Worm (Caenorhabditis elegans) whole organism, young adult: Measurements from ENCODE around the gene stip-1.

ENCODE experiments used
- B0019.2 ChIP-seq: fragments of 200-800 bp; sonication (Bioruptor generic); conservative IDR thresholded peaks from 2 replicates; pipeline ENCODE4 v1.3.6; 2022; ENCODE audit warnings: missing genetic modification reagents, missing genetic modification characterization, missing compliant biosample characterization
- B0261.1 ChIP-seq: sonication (generic microtip); optimal IDR thresholded peaks from 2 replicates; lab custom pipeline; 2016; ENCODE audit warnings: mild to moderate bottlenecking, missing genetic modification characterization, moderate library complexity, missing compliant biosample characterization
- B0336.3 ChIP-seq: fragments of 200-800 bp; sonication (Bioruptor generic); IDR thresholded peaks from 2 replicates; pipeline ENCODE4 v1.3.6; 2022; ENCODE audit warnings: missing genetic modification characterization, missing compliant biosample characterization
- C06A6.2 ChIP-seq: fragments of 200-800 bp; sonication (Bioruptor generic); conservative IDR thresholded peaks from 2 replicates; pipeline ENCODE4 v1.3.6; 2022; ENCODE audit warnings: missing genetic modification characterization, missing compliant biosample characterization
- F22D6.2 ChIP-seq: sonication (generic microtip); optimal IDR thresholded peaks from 2 replicates; lab custom pipeline; 2016; ENCODE audit warnings: mild to moderate bottlenecking, missing genetic modification characterization, missing compliant biosample characterization
- F23B12.7 ChIP-seq: sonication (generic microtip); optimal IDR thresholded peaks from 2 replicates; lab custom pipeline; 2017; ENCODE audit warnings: missing genetic modification characterization, mild to moderate bottlenecking, missing compliant biosample characterization, antibody characterized with exemption, moderate library complexity; ENCODE audit not compliant: insufficient read depth
- F37B4.10 ChIP-seq: fragments of 200-800 bp; sonication (Bioruptor generic); IDR thresholded peaks from 2 replicates; pipeline ENCODE4 v1.3.6; 2022; ENCODE audit warnings: missing genetic modification characterization, missing compliant biosample characterization
- F39B2.1 ChIP-seq: fragments of 200-800 bp; sonication (Bioruptor generic); IDR thresholded peaks from 2 replicates; pipeline ENCODE4 v1.3.6; 2022; ENCODE audit warnings: missing genetic modification reagents, missing genetic modification characterization, missing compliant biosample characterization
- F49E8.2 ChIP-seq: sonication (generic microtip); optimal IDR thresholded peaks from 3 replicates; lab custom pipeline; 2017; ENCODE audit warnings: missing genetic modification characterization, mild to moderate bottlenecking, missing compliant biosample characterization, antibody characterized with exemption, moderate library complexity; ENCODE audit not compliant: insufficient read depth
- F57C9.4 ChIP-seq: sonication (generic microtip); optimal IDR thresholded peaks from 2 replicates; lab custom pipeline; 2017; ENCODE audit warnings: mild to moderate bottlenecking, missing genetic modification characterization, missing compliant biosample characterization
- T07F8.4 ChIP-seq: sonication (generic microtip); optimal IDR thresholded peaks from 2 replicates; lab custom pipeline; 2016; ENCODE audit warnings: mild to moderate bottlenecking, missing genetic modification characterization, moderate library complexity, missing compliant biosample characterization
- T26A5.8 ChIP-seq: sonication (generic microtip); optimal IDR thresholded peaks from 2 replicates; lab custom pipeline; 2016; ENCODE audit warnings: missing genetic modification characterization, missing compliant biosample characterization
- Y53G8AR.9 ChIP-seq: fragments of 200-800 bp; sonication (Bioruptor generic); conservative IDR thresholded peaks from 2 replicates; pipeline ENCODE4 v1.3.6; 2022; ENCODE audit warnings: missing genetic modification reagents, missing genetic modification characterization, missing compliant biosample characterization
- Y67H2A.10 ChIP-seq: fragments of 200-800 bp; sonication (Bioruptor generic); conservative IDR thresholded peaks from 2 replicates; pipeline ENCODE4 v1.3.6; 2022; ENCODE audit warnings: missing genetic modification reagents, missing genetic modification characterization, missing compliant biosample characterization
- aptf-3 ChIP-seq: fragments of 200-800 bp; sonication (Bioruptor generic); IDR thresholded peaks from 2 replicates; pipeline ENCODE4 v1.3.6; 2022; ENCODE audit warnings: missing genetic modification characterization, missing compliant biosample characterization
- athp-1 ChIP-seq: sonication (generic microtip); optimal IDR thresholded peaks from 2 replicates; lab custom pipeline; 2017; ENCODE audit warnings: mild to moderate bottlenecking, missing genetic modification characterization, missing compliant biosample characterization
- bed-2 ChIP-seq: fragments of 200-800 bp; sonication (Bioruptor generic); IDR thresholded peaks from 2 replicates; pipeline ENCODE4 v1.3.6; 2022; ENCODE audit warnings: missing genetic modification reagents, missing genetic modification characterization, missing compliant biosample characterization
- cebp-1 ChIP-seq, 2 experiments: fragments of 200-800 bp in 1 of 2; sonication (Bioruptor generic) in 1 of 2; sonication (generic microtip) in 1 of 2; IDR thresholded peaks in 1 of 2; optimal IDR thresholded peaks in 1 of 2; 2 replicates each; pipeline versions ENCODE4 v1.3.6 to Lab custom; 2017 to 2022; ENCODE audit warnings: missing compliant biosample characterization in 2 of 2, missing genetic modification characterization in 2 of 2, mild to moderate bottlenecking in 1 of 2, missing genetic modification reagents in 1 of 2, moderate library complexity in 1 of 2
- cebp-2 ChIP-seq: fragments of 200-800 bp; sonication (Bioruptor generic); IDR thresholded peaks from 2 replicates; pipeline ENCODE4 v1.3.6; 2022; ENCODE audit warnings: missing genetic modification characterization, missing compliant biosample characterization
- ceh-100 ChIP-seq: fragments of 200-800 bp; sonication (Bioruptor generic); IDR thresholded peaks from 2 replicates; pipeline ENCODE4 v1.3.6; 2022; ENCODE audit warnings: missing genetic modification reagents, missing genetic modification characterization, missing compliant biosample characterization
- die-1 ChIP-seq: sonication (generic microtip); optimal IDR thresholded peaks from 2 replicates; lab custom pipeline; 2016; ENCODE audit warnings: missing genotype, mild to moderate bottlenecking, missing genetic modification characterization, missing compliant biosample characterization
- dpl-1 ChIP-seq: fragments of 150-350 bp; optimal IDR thresholded peaks from 2 replicates; lab custom pipeline; 2014; ENCODE audit warnings: missing biosample characterization, missing genetic modification reagents, missing genetic modification characterization
- egl-18 ChIP-seq: fragments of 200-800 bp; sonication (Bioruptor generic); IDR thresholded peaks from 2 replicates; pipeline ENCODE4 v1.3.6; 2022; ENCODE audit warnings: missing genetic modification reagents, missing genetic modification characterization, missing compliant biosample characterization
- egl-44 ChIP-seq: fragments of 200-800 bp; sonication (Bioruptor generic); IDR thresholded peaks from 2 replicates; pipeline ENCODE4 v1.3.6; 2022; ENCODE audit warnings: missing genetic modification reagents, missing genetic modification characterization, missing compliant biosample characterization
- ekl-4 ChIP-seq: fragments of 200-800 bp; sonication (Bioruptor generic); IDR thresholded peaks from 2 replicates; pipeline ENCODE4 v1.3.6; 2022; ENCODE audit warnings: missing genetic modification reagents, missing genetic modification characterization, missing compliant biosample characterization
- him-1 ChIP-seq: sonication (generic microtip); optimal IDR thresholded peaks from 2 replicates; lab custom pipeline; 2016; ENCODE audit warnings: missing genotype, missing genetic modification reagents, missing genetic modification characterization, missing compliant biosample characterization
- let-526 ChIP-seq: fragments of 200-800 bp; sonication (Bioruptor generic); IDR thresholded peaks from 2 replicates; pipeline ENCODE4 v1.3.6; 2022; ENCODE audit warnings: missing genetic modification reagents, missing genetic modification characterization, missing compliant biosample characterization
- lin-35 ChIP-seq, 3 experiments: fragments of 150-350 bp in 2 of 3; sonication (generic microtip) in 1 of 3; optimal IDR thresholded peaks; 2 replicates each; lab custom pipeline; 2014 to 2018; ENCODE audit warnings: missing biosample characterization in 3 of 3, missing genetic modification characterization in 3 of 3, missing genetic modification reagents in 3 of 3
- lin-40 ChIP-seq: sonication (generic microtip); optimal IDR thresholded peaks from 2 replicates; lab custom pipeline; 2016; ENCODE audit warnings: missing genetic modification characterization, mild to moderate bottlenecking, missing compliant biosample characterization, missing genotype, missing genetic modification reagents
- lir-1 ChIP-seq: fragments of 200-800 bp; sonication (Bioruptor generic); conservative IDR thresholded peaks from 2 replicates; pipeline ENCODE4 v1.3.6; 2022; ENCODE audit warnings: missing genetic modification reagents, missing genetic modification characterization, missing compliant biosample characterization
- lsl-1 ChIP-seq: fragments of 200-800 bp; sonication (Bioruptor generic); optimal IDR thresholded peaks from 2 replicates; lab custom pipeline; 2018; ENCODE audit warnings: mild to moderate bottlenecking, missing genetic modification characterization, moderate library complexity, missing compliant biosample characterization
- lsy-27 ChIP-seq: sonication (generic microtip); optimal IDR thresholded peaks from 2 replicates; lab custom pipeline; 2017; ENCODE audit warnings: missing genetic modification characterization, mild to moderate bottlenecking, missing compliant biosample characterization, antibody characterized with exemption, missing genotype, borderline replicate concordance; ENCODE audit not compliant: insufficient read depth
- madf-3 ChIP-seq: fragments of 200-800 bp; sonication (Bioruptor generic); IDR thresholded peaks from 2 replicates; pipeline ENCODE4 v1.3.6; 2022; ENCODE audit warnings: missing genetic modification reagents, missing genetic modification characterization, missing compliant biosample characterization
- nfyb-1 ChIP-seq: fragments of 200-800 bp; sonication (Bioruptor generic); IDR thresholded peaks from 2 replicates; pipeline ENCODE4 v1.3.6; 2022; ENCODE audit warnings: missing genetic modification reagents, missing genetic modification characterization, missing compliant biosample characterization
- nhr-120 ChIP-seq: fragments of 200-800 bp; sonication (Bioruptor generic); IDR thresholded peaks from 2 replicates; pipeline ENCODE4 v1.3.6; 2022; ENCODE audit warnings: missing genetic modification characterization, missing compliant biosample characterization
- nhr-80 ChIP-seq: sonication (generic microtip); optimal IDR thresholded peaks from 2 replicates; lab custom pipeline; 2016; ENCODE audit warnings: missing genetic modification characterization, missing compliant biosample characterization
- nhr-90 ChIP-seq: sonication (generic microtip); optimal IDR thresholded peaks from 2 replicates; lab custom pipeline; 2016; ENCODE audit warnings: missing genotype, mild to moderate bottlenecking, missing genetic modification characterization, missing compliant biosample characterization
- rec-8 ChIP-seq, 2 experiments: sonication (generic microtip); optimal IDR thresholded peaks; 2 replicates each; lab custom pipeline; 2016; ENCODE audit warnings: mild to moderate bottlenecking in 2 of 2, missing genetic modification characterization in 2 of 2, missing genetic modification reagents in 2 of 2, missing genotype in 2 of 2, missing biosample characterization in 1 of 2, missing compliant biosample characterization in 1 of 2, moderate library complexity in 1 of 2
- rpc-1 ChIP-seq, 2 experiments: fragments of 150-350 bp in 1 of 2; sonication (generic microtip) in 1 of 2; optimal IDR thresholded peaks; 2 replicates each; lab custom pipeline; 2014 to 2018; ENCODE audit warnings: missing biosample characterization in 1 of 2, missing genetic modification characterization in 1 of 2, missing genetic modification reagents in 1 of 2, missing genotype in 1 of 2
- sdz-38 ChIP-seq: sonication (generic microtip); optimal IDR thresholded peaks from 2 replicates; lab custom pipeline; 2016; ENCODE audit warnings: missing genotype, missing genetic modification characterization, missing compliant biosample characterization
- somi-1 ChIP-seq: fragments of 200-800 bp; sonication (Bioruptor generic); optimal IDR thresholded peaks from 2 replicates; lab custom pipeline; 2018; ENCODE audit warnings: mild to moderate bottlenecking, missing genetic modification characterization, missing compliant biosample characterization
- sptf-2 ChIP-seq: fragments of 200-800 bp; sonication (Bioruptor generic); optimal IDR thresholded peaks from 2 replicates; lab custom pipeline; 2018; ENCODE audit warnings: mild to moderate bottlenecking, missing genetic modification characterization, missing compliant biosample characterization
- tbp1 ChIP-seq: fragments of 200-800 bp; sonication (Bioruptor generic); optimal IDR thresholded peaks from 2 replicates; lab custom pipeline; 2018; ENCODE audit warnings: mild to moderate bottlenecking, missing genetic modification characterization, missing compliant biosample characterization
- tbx-9 ChIP-seq: sonication (generic microtip); optimal IDR thresholded peaks from 2 replicates; lab custom pipeline; 2016; ENCODE audit warnings: borderline replicate concordance, missing genetic modification characterization, inconsistent platforms, missing compliant biosample characterization
- zfh-2 ChIP-seq: fragments of 200-800 bp; sonication (Bioruptor generic); conservative IDR thresholded peaks from 2 replicates; pipeline ENCODE4 v1.3.6; 2022; ENCODE audit warnings: missing genetic modification reagents, missing genetic modification characterization, missing compliant biosample characterization
- zim-3 ChIP-seq: sonication (generic microtip); optimal IDR thresholded peaks from 2 replicates; lab custom pipeline; 2017; ENCODE audit warnings: mild to moderate bottlenecking, missing genetic modification characterization, moderate library complexity, missing compliant biosample characterization
- ztf-18 ChIP-seq: sonication (generic microtip); optimal IDR thresholded peaks from 2 replicates; lab custom pipeline; 2016; ENCODE audit warnings: missing genotype, mild to moderate bottlenecking, missing genetic modification characterization, missing compliant biosample characterization
- ztf-28 ChIP-seq: fragments of 200-800 bp; sonication (Bioruptor generic); IDR thresholded peaks from 2 replicates; pipeline ENCODE4 v1.3.6; 2022; ENCODE audit warnings: missing genetic modification reagents, missing genetic modification characterization, missing compliant biosample characterization

stip-1 gene

ce11 chrII:10389776-10390175, 40.0 kb upstream of the stip-1 start (continued):
- TF ChIP-seq let-526 (GFP tag; lab: Robert Waterston, UW) (peak; percentile 56; the same call in 1 of the 2 replicates), C06A6.2 (GFP tag; lab: Robert Waterston, UW) (no peak), lin-35 (GFP tag; optimal IDR thresholded peaks at IDR 0.05; lab: Kevin White, UChicago) (peak in 1 of 3 experiments; percentile 22), ztf-28 (GFP tag; lab: Robert Waterston, UW) (no peak), lsy-27 (tag; lab: Kevin White, UChicago) (no peak), F39B2.1 (GFP tag; lab: Robert Waterston, UW) (no peak), cebp-1 (GFP tag; IDR thresholded peaks at IDR 0.05; lab: Robert Waterston, UW) (no peak), cebp-1 (tag; optimal IDR thresholded peaks at IDR 0.05; lab: Kevin White, UChicago) (peak; percentile 52), dpl-1 (no peak), tbp1 (peak; percentile 35), egl-18 (GFP tag; lab: Robert Waterston, UW) (no peak), lin-40 (tag; lab: Kevin White, UChicago) (no peak), T26A5.8 (tag; lab: Kevin White, UChicago) (no peak), B0261.1 (tag; lab: Kevin White, UChicago) (no peak), F49E8.2 (tag; lab: Kevin White, UChicago) (no peak), lsl-1 (GFP tag; lab: Kevin White, UChicago) (no peak), him-1 (tag; lab: Kevin White, UChicago) (no peak), nfyb-1 (GFP tag; lab: Robert Waterston, UW) (peak; percentile 83; the same call in 1 of the 2 replicates), Y67H2A.10 (no peak), ceh-100 (GFP tag; lab: Robert Waterston, UW) (no peak), nhr-80 (tag; lab: Kevin White, UChicago) (peak; percentile 86), aptf-3 (no peak), nhr-90 (tag; lab: Kevin White, UChicago) (no peak), sdz-38 (tag; lab: Kevin White, UChicago) (no peak), egl-44 (GFP tag; lab: Robert Waterston, UW) (0 out of 2 replicates have a peak, but pooled peaks have one; percentile 24), somi-1 (peak; percentile 47), die-1 (no peak), madf-3 (no peak), lir-1 (GFP tag; lab: Robert Waterston, UW) (no peak), cebp-2 (GFP tag; lab: Robert Waterston, UW) (0 out of 2 replicates have a peak, but pooled peaks have one; percentile 81), ekl-4 (GFP tag; lab: Robert Waterston, UW) (no peak), sptf-2 (GFP tag; lab: Kevin White, UChicago) (no peak), rec-8 (tag; optimal IDR thresholded peaks at IDR 0.05; lab: Kevin White, UChicago) (no peak), B0019.2 (GFP tag; lab: Robert Waterston, UW) (no peak), F37B4.10 (GFP tag; lab: Robert Waterston, UW) (no peak), F57C9.4 (tag; lab: Kevin White, UChicago) (no peak), rpc-1 (optimal IDR thresholded peaks at IDR 0.05; lab: Kevin White, UChicago) (no peak), rpc-1 (tag; optimal IDR thresholded peaks at IDR 0.05; lab: Kevin White, UChicago) (no peak), athp-1 (tag; lab: Kevin White, UChicago) (no peak), T07F8.4 (tag; lab: Kevin White, UChicago) (no peak), F22D6.2 (no peak), nhr-120 (GFP tag; lab: Robert Waterston, UW) (no peak), bed-2 (GFP tag; lab: Robert Waterston, UW) (no peak), tbx-9 (tag; lab: Kevin White, UChicago) (no peak), B0336.3 (GFP tag; lab: Robert Waterston, UW) (0 out of 2 replicates have a peak, but pooled peaks have one; percentile 40), zim-3 (tag; lab: Kevin White, UChicago) (no peak), ztf-18 (tag; lab: Kevin White, UChicago) (no peak), F23B12.7 (no peak), Y53G8AR.9 (no peak), zfh-2 (GFP tag; lab: Robert Waterston, UW) (0 out of 2 replicates have a peak, but pooled peaks have one; percentile 22)
